Fruit fly (Drosophila melanogaster): ENCODE results near the gene CG15210.

CG15210 gene

dm6 chrX:10844807-10845206, 5.8 kb downstream of the CG15210 start, which contains the start of gene CG32669:
CG32669 (minus strand) TSS chrX:10845081.
- no peak for TF ChIP-seq cic (GFP tag; optimal IDR thresholded peaks at IDR 0.05)
- no peak for TF ChIP-seq cnc (optimal IDR thresholded peaks at IDR 0.05)
- no peak for TF ChIP-seq Crg-1 (GFP tag; optimal IDR thresholded peaks at IDR 0.05)
- TF ChIP-seq pad (GFP tag; optimal IDR thresholded peaks at IDR 0.05), result no peak
- no peak for TF ChIP-seq Clk (GFP tag; optimal IDR thresholded peaks at IDR 0.05)
- no peak for TF ChIP-seq bab1 (GFP tag; optimal IDR thresholded peaks at IDR 0.05)
- no peak for TF ChIP-seq CG7045 (GFP tag; optimal IDR thresholded peaks at IDR 0.05)
- peak; percentile 83 for TF ChIP-seq Mnt (GFP tag; optimal IDR thresholded peaks at IDR 0.05)

- peak; percentile 28 for TF ChIP-seq CG33017 (tag; optimal IDR thresholded peaks at IDR 0.05)
- TF ChIP-seq CG7101 (tag; optimal IDR thresholded peaks at IDR 0.05), result peak; percentile 42
- TF ChIP-seq ovo (GFP tag; optimal IDR thresholded peaks at IDR 0.05), result no peak
- TF ChIP-seq CG14711 (tag; optimal IDR thresholded peaks at IDR 0.05), result no peak
- peak; percentile 49 for TF ChIP-seq Mnt (GFP tag; optimal IDR thresholded peaks at IDR 0.05)
- TF ChIP-seq cic (GFP tag; optimal IDR thresholded peaks at IDR 0.05), result peak; percentile 74
- TF ChIP-seq pad (GFP tag; optimal IDR thresholded peaks at IDR 0.05), result peak; percentile 21
Measured at dm6 chrX:10845256-10845655, 6.2 kb downstream of the CG15210 start.

dm6 chrX:10846972-10847435, 8.0 kb downstream of the CG15210 start, which contains the start of gene sbr:
sbr (minus strand) TSS chrX:10847092.
- no peak for TF ChIP-seq kay (GFP tag; ENCODE audit: borderline replicate concordance)
- no peak for TF ChIP-seq ovo (GFP tag; optimal IDR thresholded peaks at IDR 0.05)
- peak; percentile 48 for TF ChIP-seq CG7101 (tag; optimal IDR thresholded peaks at IDR 0.05)
- no peak for TF ChIP-seq cic (GFP tag; optimal IDR thresholded peaks at IDR 0.05)
- no peak for TF ChIP-seq Mnt (GFP tag; optimal IDR thresholded peaks at IDR 0.05)
- TF ChIP-seq CG1620 (GFP tag; optimal IDR thresholded peaks at IDR 0.05), result peak; percentile 45
- peak; percentile 60 for TF ChIP-seq Crg-1 (GFP tag; optimal IDR thresholded peaks at IDR 0.05)
- peak; percentile 45 for TF ChIP-seq toe (GFP tag; optimal IDR thresholded peaks at IDR 0.05)
- TF ChIP-seq pad (GFP tag; optimal IDR thresholded peaks at IDR 0.05), result peak; percentile 31
- TF ChIP-seq tj (GFP tag; optimal IDR thresholded peaks at IDR 0.05), result no peak
- TF ChIP-seq CG12768 (GFP tag; optimal IDR thresholded peaks at IDR 0.05), result no peak
- no peak for TF ChIP-seq Hr96 (GFP tag; optimal IDR thresholded peaks at IDR 0.05)
- no peak for TF ChIP-seq bab1 (GFP tag; optimal IDR thresholded peaks at IDR 0.05)
- TF ChIP-seq CG7045 (GFP tag; optimal IDR thresholded peaks at IDR 0.05), result no peak
- no peak for TF ChIP-seq cnc (optimal IDR thresholded peaks at IDR 0.05)
- no peak for TF ChIP-seq CG33017 (tag; optimal IDR thresholded peaks at IDR 0.05)
- TF ChIP-seq CG14711 (tag; optimal IDR thresholded peaks at IDR 0.05), result peak; percentile 12
- no peak for TF ChIP-seq CG5204 (GFP tag; optimal IDR thresholded peaks at IDR 0.05)
- TF ChIP-seq CG11617 (GFP tag; optimal IDR thresholded peaks at IDR 0.05), result peak; percentile 36
- TF ChIP-seq Clk (GFP tag; optimal IDR thresholded peaks at IDR 0.05), result no peak

- TF ChIP-seq toe (GFP tag; optimal IDR thresholded peaks at IDR 0.05) (no peak), CG7101 (tag; optimal IDR thresholded peaks at IDR 0.05) (no peak), Mnt (GFP tag; optimal IDR thresholded peaks at IDR 0.05) (no peak), pad (GFP tag; optimal IDR thresholded peaks at IDR 0.05) (no peak), CG33017 (tag; optimal IDR thresholded peaks at IDR 0.05) (no peak), kay (GFP tag; ENCODE audit: borderline replicate concordance) (no peak), CG1620 (GFP tag; optimal IDR thresholded peaks at IDR 0.05) (no peak)
Measured at dm6 chrX:10847436-10847446, 8.2 kb downstream of the CG15210 start, which contains the start of gene Pgls. Pgls (plus strand) TSS chrX:10847438.

dm6 chrX:10847447-10847846, 8.4 kb downstream of the CG15210 start:
- TF ChIP-seq tj (GFP tag; optimal IDR thresholded peaks at IDR 0.05), result no peak
- TF ChIP-seq ovo (GFP tag; optimal IDR thresholded peaks at IDR 0.05), result no peak
- TF ChIP-seq Hr96 (GFP tag; optimal IDR thresholded peaks at IDR 0.05), result no peak
- TF ChIP-seq bab1 (GFP tag; optimal IDR thresholded peaks at IDR 0.05), result no peak
- no peak for TF ChIP-seq kay (GFP tag; ENCODE audit: borderline replicate concordance)
- no peak for TF ChIP-seq CG7101 (tag; optimal IDR thresholded peaks at IDR 0.05)
- no peak for TF ChIP-seq CG7045 (GFP tag; optimal IDR thresholded peaks at IDR 0.05)
- no peak for TF ChIP-seq CG14711 (tag; optimal IDR thresholded peaks at IDR 0.05)
- TF ChIP-seq cic (GFP tag; optimal IDR thresholded peaks at IDR 0.05), result no peak
- no peak for TF ChIP-seq CG1620 (GFP tag; optimal IDR thresholded peaks at IDR 0.05)
- TF ChIP-seq Mnt (GFP tag; optimal IDR thresholded peaks at IDR 0.05), result no peak
- TF ChIP-seq CG33017 (tag; optimal IDR thresholded peaks at IDR 0.05), result no peak
- TF ChIP-seq cnc (optimal IDR thresholded peaks at IDR 0.05), result no peak

dm6 chrX:10848565-10848964, 9.5 kb downstream of the CG15210 start, which contains the start of gene CG2202:
CG2202 (plus strand) TSS chrX:10848757.
- TF ChIP-seq CG7101 (tag; optimal IDR thresholded peaks at IDR 0.05) (no peak), CG12768 (GFP tag; optimal IDR thresholded peaks at IDR 0.05) (no peak), Mnt (GFP tag; optimal IDR thresholded peaks at IDR 0.05) (peak; percentile 34), pad (GFP tag; optimal IDR thresholded peaks at IDR 0.05) (no peak), CG11617 (GFP tag; optimal IDR thresholded peaks at IDR 0.05) (no peak), ovo (GFP tag; optimal IDR thresholded peaks at IDR 0.05) (no peak), CG14711 (tag; optimal IDR thresholded peaks at IDR 0.05) (peak; percentile 15), bab1 (GFP tag; optimal IDR thresholded peaks at IDR 0.05) (peak; percentile 53), CG5204 (GFP tag; optimal IDR thresholded peaks at IDR 0.05) (no peak), tj (GFP tag; optimal IDR thresholded peaks at IDR 0.05) (peak; percentile 10), CG1620 (GFP tag; optimal IDR thresholded peaks at IDR 0.05) (no peak)

dm6 chrX:10854686-10855085, 15.7 kb downstream of the CG15210 start, which contains the start of gene feo:
feo (minus strand) TSS chrX:10854869.
- TF ChIP-seq CG7101 (tag; optimal IDR thresholded peaks at IDR 0.05) (peak; percentile 3), ovo (GFP tag; optimal IDR thresholded peaks at IDR 0.05) (peak; percentile 35), Clk (GFP tag; optimal IDR thresholded peaks at IDR 0.05) (no peak), bab1 (GFP tag; optimal IDR thresholded peaks at IDR 0.05) (peak; percentile 39), CG33017 (tag; optimal IDR thresholded peaks at IDR 0.05) (no peak), kay (GFP tag; ENCODE audit: borderline replicate concordance) (no peak), cnc (optimal IDR thresholded peaks at IDR 0.05) (no peak), cic (GFP tag; optimal IDR thresholded peaks at IDR 0.05) (no peak), CG14711 (tag; optimal IDR thresholded peaks at IDR 0.05) (peak; percentile 51), Crg-1 (GFP tag; optimal IDR thresholded peaks at IDR 0.05) (no peak), toe (GFP tag; optimal IDR thresholded peaks at IDR 0.05) (no peak), Mnt (GFP tag; optimal IDR thresholded peaks at IDR 0.05) (peak; percentile 14), CG5204 (GFP tag; optimal IDR thresholded peaks at IDR 0.05) (no peak)
